Fruit fly (Drosophila melanogaster): ENCODE data around the gene CG33687.
A peak's percentile ranks its signal among the peaks of the same experiment; 100 is the strongest.

CG33687 gene

dm6 chr3L:16198920-16199319, 1.3 kb downstream of the CG33687 start, which contains the start of gene CG33688:
CG33688 (plus strand) TSS chr3L:16199220.
- TF ChIP-seq CG32264 (GFP tag; optimal IDR thresholded peaks at IDR 0.05) (no peak), woc (GFP tag; optimal IDR thresholded peaks at IDR 0.05) (no peak), sv (GFP tag; optimal IDR thresholded peaks at IDR 0.05) (no peak), brk (GFP tag; optimal IDR thresholded peaks at IDR 0.05) (no peak), rgr (GFP tag; optimal IDR thresholded peaks at IDR 0.05) (no peak), Dfd (GFP tag; optimal IDR thresholded peaks at IDR 0.05) (no peak), Sp1 (GFP tag; optimal IDR thresholded peaks at IDR 0.05) (no peak), CrebA (GFP tag; optimal IDR thresholded peaks at IDR 0.05; ENCODE audit: borderline replicate concordance) (no peak), OdsH (GFP tag; optimal IDR thresholded peaks at IDR 0.05) (no peak), GATAd (GFP tag; optimal IDR thresholded peaks at IDR 0.05) (no peak), psq (GFP tag; optimal IDR thresholded peaks at IDR 0.05) (no peak), sage (GFP tag; optimal IDR thresholded peaks at IDR 0.05) (no peak), Myc (optimal IDR thresholded peaks at IDR 0.05) (no peak), usp (GFP tag; optimal IDR thresholded peaks at IDR 0.05) (no peak), dl (GFP tag; optimal IDR thresholded peaks at IDR 0.05; ENCODE audit: insufficient read depth in 1 of 2, partially characterized antibody in 2 of 2) (no peak), br (GFP tag; optimal IDR thresholded peaks at IDR 0.05) (no peak), Rel (GFP tag; optimal IDR thresholded peaks at IDR 0.05) (no peak), Rel (tag; optimal IDR thresholded peaks at IDR 0.05) (no peak), foxo (GFP tag; optimal IDR thresholded peaks at IDR 0.05) (no peak), Hr78 (GFP tag; optimal IDR thresholded peaks at IDR 0.05) (no peak)

DNA sequence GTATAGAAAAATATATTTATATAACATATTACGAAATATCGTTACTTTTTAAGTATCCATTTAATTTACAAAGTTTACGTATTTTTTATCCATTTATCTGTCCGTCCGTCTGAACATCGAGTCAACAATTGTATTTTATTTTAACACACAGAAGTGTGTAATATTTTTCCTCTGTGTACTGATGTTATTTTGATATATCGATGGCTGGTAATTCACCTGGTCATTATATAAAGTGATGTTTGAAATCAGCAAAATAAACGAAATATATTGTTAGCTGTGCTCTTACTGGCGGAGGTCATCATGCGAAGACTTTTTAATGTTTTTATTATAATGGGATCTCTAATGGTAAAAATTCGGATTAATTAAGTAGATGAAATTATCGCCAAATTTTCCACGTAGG, 2.3 kb downstream of the CG33687 start, which contains the start of gene CG33689:
Gene CG33689, plus strand, starts transcription at position 301 of the 400 bp plus-strand sequence.
- TF ChIP-seq Sp1 (GFP tag; optimal IDR thresholded peaks at IDR 0.05): no peak
- no peak for TF ChIP-seq Rel (GFP tag; optimal IDR thresholded peaks at IDR 0.05)
- TF ChIP-seq Rel (tag; optimal IDR thresholded peaks at IDR 0.05): no peak
- no peak for TF ChIP-seq HLH106 (tag; optimal IDR thresholded peaks at IDR 0.05)
- no peak for TF ChIP-seq N (GFP tag; optimal IDR thresholded peaks at IDR 0.05)
- TF ChIP-seq GATAd (GFP tag; optimal IDR thresholded peaks at IDR 0.05): no peak
- TF ChIP-seq dmrt93B (GFP tag; optimal IDR thresholded peaks at IDR 0.05): no peak
- no peak for TF ChIP-seq lola (GFP tag; optimal IDR thresholded peaks at IDR 0.05)
- TF ChIP-seq rgr (GFP tag; optimal IDR thresholded peaks at IDR 0.05): no peak
- no peak for TF ChIP-seq h (GFP tag; optimal IDR thresholded peaks at IDR 0.05)

- TF ChIP-seq Rel (GFP tag; optimal IDR thresholded peaks at IDR 0.05): no peak
- no peak for TF ChIP-seq Rel (tag; optimal IDR thresholded peaks at IDR 0.05)
- TF ChIP-seq CG9705 (GFP tag; optimal IDR thresholded peaks at IDR 0.05): no peak
- TF ChIP-seq ey (GFP tag; optimal IDR thresholded peaks at IDR 0.05): no peak
- no peak for TF ChIP-seq N (GFP tag; optimal IDR thresholded peaks at IDR 0.05)
- no peak for TF ChIP-seq pan (optimal IDR thresholded peaks at IDR 0.05)
- TF ChIP-seq brk (GFP tag; optimal IDR thresholded peaks at IDR 0.05): no peak
- TF ChIP-seq Hr78 (GFP tag; optimal IDR thresholded peaks at IDR 0.05): no peak
- no peak for TF ChIP-seq Mio (GFP tag; optimal IDR thresholded peaks at IDR 0.05)
- no peak for TF ChIP-seq Jra (GFP tag; optimal IDR thresholded peaks at IDR 0.05)
Measured at dm6 chr3L:16201028-16201427, 3.4 kb downstream of the CG33687 start, which contains the start of gene dls. dls (plus strand) TSS chr3L:16201328.

- no peak for TF ChIP-seq CrebA (GFP tag; optimal IDR thresholded peaks at IDR 0.05; ENCODE audit: borderline replicate concordance)
- TF ChIP-seq h (GFP tag; optimal IDR thresholded peaks at IDR 0.05): peak; percentile 69
- TF ChIP-seq CG9705 (GFP tag; optimal IDR thresholded peaks at IDR 0.05): no peak
- TF ChIP-seq Abd-B (GFP tag; optimal IDR thresholded peaks at IDR 0.05): no peak
- peak; percentile 53 for TF ChIP-seq rgr (GFP tag; optimal IDR thresholded peaks at IDR 0.05)
- TF ChIP-seq psq (GFP tag; optimal IDR thresholded peaks at IDR 0.05): peak; percentile 42
- TF ChIP-seq fru (GFP tag; optimal IDR thresholded peaks at IDR 0.05): peak; percentile 62
- TF ChIP-seq Sp1 (GFP tag; optimal IDR thresholded peaks at IDR 0.05): peak; percentile 47
- peak; percentile 50 for TF ChIP-seq woc (GFP tag; optimal IDR thresholded peaks at IDR 0.05)
- no peak for TF ChIP-seq Mio (GFP tag; optimal IDR thresholded peaks at IDR 0.05)
- peak; percentile 48 for TF ChIP-seq HLH106 (tag; optimal IDR thresholded peaks at IDR 0.05)
- no peak for TF ChIP-seq sv (GFP tag; optimal IDR thresholded peaks at IDR 0.05)
- no peak for TF ChIP-seq GATAd (GFP tag; optimal IDR thresholded peaks at IDR 0.05)
- TF ChIP-seq br (GFP tag; optimal IDR thresholded peaks at IDR 0.05): peak; percentile 5
- TF ChIP-seq tai (GFP tag; optimal IDR thresholded peaks at IDR 0.05): peak; percentile 52
- no peak for TF ChIP-seq dsf (GFP tag; optimal IDR thresholded peaks at IDR 0.05; ENCODE audit: borderline replicate concordance)
- TF ChIP-seq sage (GFP tag; optimal IDR thresholded peaks at IDR 0.05): no peak
- peak; percentile 62 for TF ChIP-seq OdsH (GFP tag; optimal IDR thresholded peaks at IDR 0.05)
- TF ChIP-seq ey (GFP tag; optimal IDR thresholded peaks at IDR 0.05): peak; percentile 63
- TF ChIP-seq jim (GFP tag; optimal IDR thresholded peaks at IDR 0.05): no peak
- peak; percentile 37 for TF ChIP-seq dmrt93B (GFP tag; optimal IDR thresholded peaks at IDR 0.05)
- TF ChIP-seq foxo (GFP tag; optimal IDR thresholded peaks at IDR 0.05): peak in 1 of 2 experiments; percentile 65
Measured at dm6 chr3L:16202550-16202949, 4.9 kb downstream of the CG33687 start.
